Worm (Caenorhabditis elegans) whole organism, L4 larva: ENCODE data around the gene pak-1.

ENCODE experiments used
- D1046.2 ChIP-seq: fragments of 200-800 bp; sonication (Bioruptor generic); IDR thresholded peaks from 2 replicates; pipeline ENCODE4 v1.3.6; 2022; ENCODE audit warnings: missing genetic modification characterization, missing compliant biosample characterization
- F10B5.3 ChIP-seq: sonication (generic microtip); optimal IDR thresholded peaks from 2 replicates; lab custom pipeline; 2016; ENCODE audit warnings: mild to moderate bottlenecking, missing genetic modification characterization, missing compliant biosample characterization
- F26F4.8 ChIP-seq: fragments of 200-800 bp; sonication (Bioruptor generic); conservative IDR thresholded peaks from 2 replicates; pipeline ENCODE4 v1.3.6; 2022; ENCODE audit warnings: missing genetic modification characterization, missing compliant biosample characterization
- F49E8.2 ChIP-seq: sonication (generic microtip); optimal IDR thresholded peaks from 2 replicates; lab custom pipeline; 2016; ENCODE audit warnings: missing compliant biosample characterization, mild to moderate bottlenecking, missing genetic modification characterization, borderline replicate concordance
- Y48G9A.11 ChIP-seq: fragments of 200-800 bp; sonication (Bioruptor generic); IDR thresholded peaks from 2 replicates; pipeline ENCODE4 v1.3.6; 2022; ENCODE audit warnings: missing genetic modification reagents, missing genetic modification characterization, missing compliant biosample characterization
- Y5F2A.4 ChIP-seq: fragments of 200-800 bp; sonication (Bioruptor generic); optimal IDR thresholded peaks from 2 replicates; lab custom pipeline; 2018; ENCODE audit warnings: mild to moderate bottlenecking, missing genetic modification characterization, missing compliant biosample characterization
- Y75B8A.6 ChIP-seq: fragments of 200-800 bp; sonication (Bioruptor generic); IDR thresholded peaks from 2 replicates; pipeline ENCODE4 v1.3.6; 2022; ENCODE audit warnings: missing genetic modification reagents, missing genetic modification characterization, missing compliant biosample characterization
- ZK337.2 ChIP-seq: fragments of 200-800 bp; sonication (Bioruptor generic); IDR thresholded peaks from 2 replicates; pipeline ENCODE4 v1.3.6; 2022; ENCODE audit warnings: missing genetic modification reagents, missing genetic modification characterization, missing compliant biosample characterization
- aha-1 ChIP-seq: fragments of 150-350 bp; peaks from one replicate; lab custom pipeline; 2014; ENCODE audit warnings: missing biosample characterization, missing genetic modification characterization
- ceh-20 ChIP-seq: fragments of 200-800 bp; sonication (Bioruptor generic); IDR thresholded peaks from 2 replicates; pipeline ENCODE4 v1.3.6; 2022; ENCODE audit warnings: missing genetic modification reagents, missing genetic modification characterization, missing compliant biosample characterization
- ceh-28 ChIP-seq: fragments of 150-350 bp; optimal IDR thresholded peaks from 2 replicates; lab custom pipeline; 2014; ENCODE audit warnings: missing biosample characterization, missing genetic modification reagents, missing genetic modification characterization
- ceh-44 ChIP-seq: fragments of 200-800 bp; sonication (Bioruptor generic); IDR thresholded peaks from 2 replicates; pipeline ENCODE4 v1.3.6; 2022; ENCODE audit warnings: missing genetic modification reagents, missing genetic modification characterization, missing compliant biosample characterization
- ceh-82 ChIP-seq: sonication (generic microtip); optimal IDR thresholded peaks from 2 replicates; lab custom pipeline; 2017; ENCODE audit warnings: missing biosample characterization, missing genetic modification characterization
- ces-1 ChIP-seq: fragments of 150-350 bp; sonication (generic microtip); optimal IDR thresholded peaks from 4 replicates; lab custom pipeline; 2014; ENCODE audit warnings: missing biosample characterization, missing genetic modification reagents, missing genetic modification characterization
- cey-2 ChIP-seq: sonication (generic microtip); optimal IDR thresholded peaks from 3 replicates; lab custom pipeline; 2017; ENCODE audit warnings: missing genetic modification characterization, mild to moderate bottlenecking, missing compliant biosample characterization, antibody characterized with exemption, borderline replicate concordance; ENCODE audit not compliant: insufficient read depth
- ctbp-1 ChIP-seq: fragments of 200-800 bp; sonication (Bioruptor generic); IDR thresholded peaks from 2 replicates; pipeline ENCODE4 v1.3.6; 2022; ENCODE audit warnings: missing genetic modification reagents, missing genetic modification characterization, missing compliant biosample characterization
- daf-16 ChIP-seq, 3 experiments: sonication (generic microtip); optimal IDR thresholded peaks; 2 replicates each; lab custom pipeline; 2016 to 2017; ENCODE audit warnings: missing genetic modification characterization in 3 of 3, missing genetic modification reagents in 3 of 3, mild to moderate bottlenecking in 2 of 3, missing compliant biosample characterization in 2 of 3, missing biosample characterization in 1 of 3, moderate library complexity in 1 of 3
- daf-19 ChIP-seq: fragments of 200-800 bp; sonication (Bioruptor generic); conservative IDR thresholded peaks from 2 replicates; pipeline ENCODE4 v1.3.6; 2022; ENCODE audit warnings: missing genetic modification characterization, missing compliant biosample characterization
- dmd-6 ChIP-seq: fragments of 200-800 bp; sonication (Bioruptor generic); IDR thresholded peaks from 2 replicates; pipeline ENCODE4 v1.3.6; 2022; ENCODE audit warnings: missing genetic modification reagents, missing genetic modification characterization, missing compliant biosample characterization
- dmd-9 ChIP-seq: fragments of 200-800 bp; sonication (Bioruptor generic); IDR thresholded peaks from 2 replicates; pipeline ENCODE4 v1.3.6; 2022; ENCODE audit warnings: missing genetic modification reagents, missing genetic modification characterization, missing compliant biosample characterization
- dve-1 ChIP-seq: sonication (generic microtip); optimal IDR thresholded peaks from 2 replicates; lab custom pipeline; 2017; ENCODE audit warnings: antibody characterized with exemption, mild to moderate bottlenecking, missing genetic modification characterization, missing compliant biosample characterization; ENCODE audit not compliant: insufficient read depth
- egl-27 ChIP-seq: sonication (generic microtip); optimal IDR thresholded peaks from 3 replicates; lab custom pipeline; 2017; ENCODE audit warnings: missing biosample characterization, missing genetic modification reagents, missing genetic modification characterization
- hlh-30 ChIP-seq: sonication (generic microtip); optimal IDR thresholded peaks from 2 replicates; lab custom pipeline; 2017; ENCODE audit warnings: antibody characterized with exemption, mild to moderate bottlenecking, missing genetic modification characterization, missing compliant biosample characterization; ENCODE audit not compliant: insufficient read depth
- hmg-1.1 ChIP-seq: fragments of 200-800 bp; sonication (Bioruptor generic); IDR thresholded peaks from 2 replicates; pipeline ENCODE4 v1.3.6; 2022; ENCODE audit warnings: missing genetic modification reagents, missing genetic modification characterization, missing compliant biosample characterization
- lim-7 ChIP-seq: fragments of 200-800 bp; sonication (Bioruptor generic); IDR thresholded peaks from 2 replicates; pipeline ENCODE4 v1.3.6; 2022; ENCODE audit warnings: missing genetic modification characterization, missing compliant biosample characterization
- lin-1 ChIP-seq: fragments of 200-800 bp; sonication (Bioruptor generic); IDR thresholded peaks from 2 replicates; pipeline ENCODE4 v1.3.6; 2022; ENCODE audit warnings: missing genetic modification reagents, missing genetic modification characterization, missing compliant biosample characterization
- lin-13 ChIP-seq: fragments of 150-350 bp; optimal IDR thresholded peaks from 2 replicates; lab custom pipeline; 2014; ENCODE audit warnings: missing biosample characterization, missing genetic modification reagents, missing genetic modification characterization
- lin-38 ChIP-seq: fragments of 200-800 bp; sonication (Bioruptor generic); IDR thresholded peaks from 2 replicates; pipeline ENCODE4 v1.3.6; 2022; ENCODE audit warnings: missing genetic modification reagents, missing genetic modification characterization, missing compliant biosample characterization
- lsy-2 ChIP-seq, 2 experiments: fragments of 150-350 bp in 1 of 2; sonication (generic microtip) in 1 of 2; optimal IDR thresholded peaks; 2 replicates each; lab custom pipeline; 2014 to 2017; ENCODE audit warnings: missing biosample characterization in 2 of 2, missing genetic modification characterization in 2 of 2
- madf-5 ChIP-seq, 2 experiments: fragments of 200-800 bp; sonication (Bioruptor generic); IDR thresholded peaks; 2 replicates each; pipeline ENCODE4 v1.3.6; 2022; ENCODE audit warnings: missing compliant biosample characterization in 2 of 2, missing genetic modification characterization in 2 of 2
- mdl-1 ChIP-seq, 2 experiments: fragments of 150-350 bp in 1 of 2; sonication (generic microtip) in 1 of 2; optimal IDR thresholded peaks; 2 replicates each; lab custom pipeline; 2014 to 2017; ENCODE audit warnings: missing biosample characterization in 2 of 2, missing genetic modification characterization in 2 of 2
- mdt-29 ChIP-seq: fragments of 200-800 bp; sonication (Bioruptor generic); IDR thresholded peaks from 2 replicates; pipeline ENCODE4 v1.3.6; 2022; ENCODE audit warnings: missing genetic modification reagents, missing genetic modification characterization, missing compliant biosample characterization
- mep-1 ChIP-seq: fragments of 150-350 bp; sonication (generic microtip); optimal IDR thresholded peaks from 3 replicates; lab custom pipeline; 2014; ENCODE audit warnings: missing biosample characterization, missing genetic modification characterization
- mes-2 ChIP-seq: sonication (generic microtip); optimal IDR thresholded peaks from 2 replicates; lab custom pipeline; 2016; ENCODE audit warnings: missing genotype, mild to moderate bottlenecking, missing genetic modification characterization, missing compliant biosample characterization; ENCODE audit not compliant: poor library complexity, severe bottlenecking
- mxl-2 ChIP-seq: fragments of 200-800 bp; sonication (Bioruptor generic); conservative IDR thresholded peaks from 2 replicates; pipeline ENCODE4 v1.3.6; 2022; ENCODE audit warnings: missing genetic modification reagents, missing genetic modification characterization, missing compliant biosample characterization
- mxl-3 ChIP-seq: fragments of 200-800 bp; sonication (Bioruptor generic); optimal IDR thresholded peaks from 2 replicates; lab custom pipeline; 2018; ENCODE audit warnings: mild to moderate bottlenecking, missing genetic modification characterization, missing compliant biosample characterization
- nhr-102 ChIP-seq: sonication (generic microtip); optimal IDR thresholded peaks from 2 replicates; lab custom pipeline; 2016; ENCODE audit warnings: mild to moderate bottlenecking, missing genetic modification characterization, moderate library complexity, missing compliant biosample characterization
- nhr-11 ChIP-seq: fragments of 150-350 bp; optimal IDR thresholded peaks from 2 replicates; lab custom pipeline; 2014; ENCODE audit warnings: missing biosample characterization, missing genetic modification characterization
- nhr-28 ChIP-seq: fragments of 150-350 bp; optimal IDR thresholded peaks from 2 replicates; lab custom pipeline; 2014; ENCODE audit warnings: missing biosample characterization, missing genetic modification characterization
- nhr-41 ChIP-seq: fragments of 200-800 bp; sonication (Bioruptor generic); IDR thresholded peaks from 2 replicates; pipeline ENCODE4 v1.3.6; 2022; ENCODE audit warnings: missing genetic modification reagents, missing genetic modification characterization, missing compliant biosample characterization
- nhr-76 ChIP-seq: fragments of 150-350 bp; optimal IDR thresholded peaks from 2 replicates; lab custom pipeline; 2014; ENCODE audit warnings: missing biosample characterization, missing genetic modification characterization
- pha-4 ChIP-seq, 2 experiments: fragments of 150-350 bp in 1 of 2; fragments of 200-800 bp in 1 of 2; sonication (Bioruptor generic) in 1 of 2; IDR thresholded peaks in 1 of 2; optimal IDR thresholded peaks in 1 of 2; 2 replicates each; pipeline versions ENCODE4 v1.3.6 to Lab custom; 2014 to 2022; ENCODE audit warnings: missing genetic modification characterization in 2 of 2, missing genetic modification reagents in 2 of 2, missing biosample characterization in 1 of 2, missing compliant biosample characterization in 1 of 2
- php-3 ChIP-seq: fragments of 200-800 bp; sonication (Bioruptor generic); IDR thresholded peaks from 2 replicates; pipeline ENCODE4 v1.3.6; 2022; ENCODE audit warnings: missing genetic modification reagents, missing genetic modification characterization, missing compliant biosample characterization
- pqm-1 ChIP-seq: sonication (generic microtip); optimal IDR thresholded peaks from 2 replicates; lab custom pipeline; 2017; ENCODE audit warnings: missing biosample characterization, missing genetic modification characterization
- spr-1 ChIP-seq: sonication (generic microtip); optimal IDR thresholded peaks from 2 replicates; lab custom pipeline; 2016; ENCODE audit warnings: mild to moderate bottlenecking, missing genetic modification characterization, missing compliant biosample characterization
- spr-3 ChIP-seq: fragments of 200-800 bp; sonication (Bioruptor generic); optimal IDR thresholded peaks from 2 replicates; lab custom pipeline; 2018; ENCODE audit warnings: mild to moderate bottlenecking, missing genetic modification characterization, missing compliant biosample characterization
- zfp-2 ChIP-seq: sonication (generic microtip); optimal IDR thresholded peaks from 2 replicates; lab custom pipeline; 2016; ENCODE audit warnings: mild to moderate bottlenecking, missing genetic modification characterization, missing compliant biosample characterization
- zip-11 ChIP-seq: fragments of 200-800 bp; sonication (Bioruptor generic); IDR thresholded peaks from 2 replicates; pipeline ENCODE4 v1.3.6; 2022; ENCODE audit warnings: missing genetic modification characterization, missing compliant biosample characterization
- ztf-7 ChIP-seq: fragments of 150-350 bp; optimal IDR thresholded peaks from 2 replicates; lab custom pipeline; 2014; ENCODE audit warnings: missing biosample characterization, missing genetic modification characterization

Gene pak-1

ce11 chrX:6091967-6092366 lies 43.6 kb upstream of the pak-1 start, which contains the start of gene hsp-3 (continued):
- peak; percentile 99 for TF ChIP-seq aha-1
- no peak for TF ChIP-seq nhr-76 (tag; lab: Kevin White, UChicago)
- TF ChIP-seq pqm-1 (tag; lab: Kevin White, UChicago): peak; percentile 32
- TF ChIP-seq ceh-28 (tag; lab: Kevin White, UChicago): peak; percentile 2
- TF ChIP-seq mxl-2: peak; percentile 67
- TF ChIP-seq ceh-44: no peak
- TF ChIP-seq nhr-11 (tag; lab: Kevin White, UChicago): peak; percentile 94
- TF ChIP-seq daf-19: no peak
- TF ChIP-seq ztf-7: peak; percentile 65
- TF ChIP-seq mxl-3 (GFP tag; lab: Kevin White, UChicago): peak; percentile 95
- peak in 1 of 2 experiments; percentile 87 for TF ChIP-seq mdl-1 (tag; optimal IDR thresholded peaks at IDR 0.05; lab: Kevin White, UChicago)
- TF ChIP-seq dve-1 (tag; lab: Kevin White, UChicago): peak; percentile 99
- TF ChIP-seq hmg-1.1 (GFP tag; lab: Robert Waterston, UW): peak; percentile 98
- peak; percentile 47; the same call in 1 of the 2 replicates for TF ChIP-seq Y48G9A.11 (GFP tag; lab: Robert Waterston, UW)
- TF ChIP-seq ceh-20 (GFP tag; lab: Robert Waterston, UW): peak; percentile 96
- peak; percentile 88 for TF ChIP-seq lin-38 (GFP tag; lab: Robert Waterston, UW)
- peak; percentile 96 for TF ChIP-seq pha-4 (GFP tag; IDR thresholded peaks at IDR 0.05; lab: Robert Waterston, UW)
- no peak for TF ChIP-seq pha-4 (tag; optimal IDR thresholded peaks at IDR 0.05; lab: Kevin White, UChicago)
- TF ChIP-seq nhr-28 (tag; lab: Kevin White, UChicago): peak; percentile 92
- peak; percentile 95 for TF ChIP-seq nhr-102
- peak; percentile 86 for TF ChIP-seq F10B5.3 (tag; lab: Kevin White, UChicago)
- no peak for TF ChIP-seq ceh-82 (tag; lab: Kevin White, UChicago)
- peak; percentile 74 for TF ChIP-seq zfp-2 (tag; lab: Kevin White, UChicago)
- peak; percentile 96 for TF ChIP-seq lin-13 (GFP tag; lab: Kevin White, UChicago)
- TF ChIP-seq dmd-9 (GFP tag; lab: Robert Waterston, UW): peak; percentile 93
- TF ChIP-seq php-3 (GFP tag; lab: Robert Waterston, UW): peak; percentile 95
- peak; percentile 95 for TF ChIP-seq mdt-29
- TF ChIP-seq spr-3 (GFP tag; lab: Kevin White, UChicago): peak; percentile 85
- TF ChIP-seq zip-11 (GFP tag; lab: Robert Waterston, UW): 0 out of 2 replicates have a peak, but pooled peaks have one; percentile 15
- TF ChIP-seq F49E8.2: no peak
- peak; percentile 56; the same call in 1 of the 2 replicates for TF ChIP-seq Y75B8A.6
- TF ChIP-seq lin-1 (GFP tag; lab: Robert Waterston, UW): peak; percentile 98
- TF ChIP-seq ces-1 (GFP tag; lab: Kevin White, UChicago): no peak
- TF ChIP-seq dmd-6: peak; percentile 99
- peak; percentile 90 to 96 for TF ChIP-seq lsy-2 (tag; optimal IDR thresholded peaks at IDR 0.05; lab: Kevin White, UChicago)
- peak; percentile 97 for TF ChIP-seq nhr-41 (GFP tag; lab: Robert Waterston, UW)
- peak; percentile 69 to 91 for TF ChIP-seq daf-16 (GFP tag; optimal IDR thresholded peaks at IDR 0.05; lab: Kevin White, UChicago)
- peak; percentile 79 for TF ChIP-seq daf-16 (tag; optimal IDR thresholded peaks at IDR 0.05; lab: Kevin White, UChicago)
- TF ChIP-seq Y5F2A.4 (GFP tag; lab: Kevin White, UChicago): peak; percentile 43
- peak; percentile 95 for TF ChIP-seq D1046.2 (GFP tag; lab: Robert Waterston, UW)
- no peak for TF ChIP-seq egl-27
- no peak for TF ChIP-seq ZK337.2 (GFP tag; lab: Robert Waterston, UW)
- peak; percentile 97 for TF ChIP-seq mep-1 (tag; lab: Kevin White, UChicago)
- 0 out of 4 replicates have a peak, but pooled peaks of 1 of the 2 experiments have one; percentile 28 for TF ChIP-seq madf-5 (GFP tag; IDR thresholded peaks at IDR 0.05; lab: Robert Waterston, UW)
- peak; percentile 70 for TF ChIP-seq mes-2
- no peak for TF ChIP-seq cey-2 (tag; lab: Kevin White, UChicago)
- peak; percentile 95 for TF ChIP-seq ctbp-1 (GFP tag; lab: Robert Waterston, UW)
- 0 out of 2 replicates have a peak, but pooled peaks have one; percentile 50 for TF ChIP-seq lim-7 (GFP tag; lab: Robert Waterston, UW)
- TF ChIP-seq F26F4.8 (GFP tag; lab: Robert Waterston, UW): no peak
- TF ChIP-seq hlh-30 (tag; lab: Kevin White, UChicago): peak; percentile 95
- TF ChIP-seq spr-1 (tag; lab: Kevin White, UChicago): peak; percentile 88
